Fruit fly (Drosophila melanogaster) whole organism, embryonic: ENCODE measurements around the gene CG34429.
A peak's percentile ranks its signal among the peaks of the same experiment; 100 is the strongest.

ENCODE experiments used
- Ada2b ChIP-seq: fragments of 200-800 bp; sonication (Bioruptor generic); IDR thresholded peaks from 2 replicates; pipeline ENCODE4 v1.3.6; 2022; ENCODE audit warnings: missing biosample characterization, missing genetic modification characterization
- BtbVII ChIP-seq: fragments of 200-800 bp; sonication (Bioruptor generic); optimal IDR thresholded peaks from 3 replicates; lab custom pipeline; 2017; ENCODE audit warnings: missing biosample characterization, mild to moderate bottlenecking, missing genetic modification characterization
- Bteb2 ChIP-seq: fragments of 200-800 bp; sonication (Bioruptor generic); optimal IDR thresholded peaks from 2 replicates; lab custom pipeline; 2016; ENCODE audit warnings: missing biosample characterization, missing genetic modification characterization
- CG10366 ChIP-seq: fragments of 200-800 bp; sonication (Bioruptor generic); IDR thresholded peaks from 2 replicates; pipeline ENCODE4 v1.3.6; 2022; ENCODE audit warnings: missing biosample characterization, missing genetic modification characterization
- CG10543 ChIP-seq: fragments of 200-800 bp; sonication (Bioruptor generic); optimal IDR thresholded peaks from 3 replicates; lab custom pipeline; 2017; ENCODE audit warnings: missing biosample characterization, mild to moderate bottlenecking, missing genetic modification characterization, moderate library complexity
- CG12236 ChIP-seq: fragments of 200-800 bp; sonication (Bioruptor generic); optimal IDR thresholded peaks from 2 replicates; lab custom pipeline; 2016; ENCODE audit warnings: missing biosample characterization, missing genetic modification characterization
- CG12744 ChIP-seq: fragments of 200-800 bp; sonication (Bioruptor generic); optimal IDR thresholded peaks from 2 replicates; lab custom pipeline; 2016; ENCODE audit warnings: missing biosample characterization, missing genetic modification characterization
- CG12942 ChIP-seq: fragments of 200-800 bp; sonication (Bioruptor generic); optimal IDR thresholded peaks from 3 replicates; lab custom pipeline; 2016; ENCODE audit warnings: missing biosample characterization, missing genetic modification characterization
- CG13287 ChIP-seq: fragments of 200-800 bp; sonication (Bioruptor generic); IDR thresholded peaks from 2 replicates; pipeline ENCODE4 v1.3.6; 2022; ENCODE audit warnings: missing biosample characterization, missing genetic modification characterization; ENCODE audit not compliant: partially characterized antibody
- CG13296 ChIP-seq: fragments of 200-800 bp; sonication (Bioruptor generic); optimal IDR thresholded peaks from 3 replicates; lab custom pipeline; 2018; ENCODE audit warnings: missing biosample characterization, mild to moderate bottlenecking, missing genetic modification characterization
- CG13894 ChIP-seq: fragments of 200-800 bp; sonication (Bioruptor generic); optimal IDR thresholded peaks from 3 replicates; lab custom pipeline; 2018; ENCODE audit warnings: missing biosample characterization, mild to moderate bottlenecking, missing genetic modification characterization, moderate library complexity
- CG15696 ChIP-seq: fragments of 200-800 bp; sonication (Bioruptor generic); optimal IDR thresholded peaks from 2 replicates; lab custom pipeline; 2019; ENCODE audit warnings: missing biosample characterization, mild to moderate bottlenecking, missing genetic modification characterization, moderate library complexity
- CG16815 ChIP-seq: fragments of 200-800 bp; sonication (Bioruptor generic); optimal IDR thresholded peaks from 3 replicates; lab custom pipeline; 2017; ENCODE audit warnings: missing biosample characterization, mild to moderate bottlenecking, missing genetic modification characterization
- CG17361 ChIP-seq: fragments of 200-800 bp; sonication (Bioruptor generic); IDR thresholded peaks from 3 replicates; pipeline ENCODE4 v1.3.6; 2022; ENCODE audit warnings: missing biosample characterization, missing genetic modification characterization
- CG17612 ChIP-seq: fragments of 200-800 bp; sonication (Bioruptor generic); IDR thresholded peaks from 2 replicates; pipeline ENCODE4 v1.3.6; 2022; ENCODE audit warnings: missing biosample characterization, missing genetic modification characterization
- CG18619 ChIP-seq: fragments of 200-800 bp; sonication (Bioruptor generic); optimal IDR thresholded peaks from 3 replicates; lab custom pipeline; 2017; ENCODE audit warnings: missing biosample characterization, mild to moderate bottlenecking, missing genetic modification characterization
- CG2116 ChIP-seq: fragments of 200-800 bp; sonication (Bioruptor generic); optimal IDR thresholded peaks from 3 replicates; lab custom pipeline; 2018; ENCODE audit warnings: missing biosample characterization, mild to moderate bottlenecking, missing genetic modification characterization
- CG30020 ChIP-seq: fragments of 200-800 bp; optimal IDR thresholded peaks from 2 replicates; lab custom pipeline; 2019; ENCODE audit warnings: missing biosample characterization, mild to moderate bottlenecking, missing genetic modification characterization, moderate library complexity
- CG30431 ChIP-seq: fragments of 200-800 bp; sonication (Bioruptor generic); optimal IDR thresholded peaks from 2 replicates; lab custom pipeline; 2017; ENCODE audit warnings: missing biosample characterization, missing genetic modification characterization
- CG31388 ChIP-seq: fragments of 200-800 bp; sonication (Bioruptor generic); optimal IDR thresholded peaks from 2 replicates; lab custom pipeline; 2016; ENCODE audit warnings: missing biosample characterization, missing genetic modification characterization
- CG3281 ChIP-seq: fragments of 200-800 bp; sonication (Bioruptor generic); optimal IDR thresholded peaks from 3 replicates; lab custom pipeline; 2017; ENCODE audit warnings: missing biosample characterization, mild to moderate bottlenecking, missing genetic modification characterization
- CG3847 ChIP-seq: fragments of 200-800 bp; sonication (Bioruptor generic); IDR thresholded peaks from 2 replicates; pipeline ENCODE4 v1.3.6; 2022; ENCODE audit warnings: missing biosample characterization, missing genetic modification characterization
- CG5180 ChIP-seq: fragments of 200-800 bp; sonication (Bioruptor generic); optimal IDR thresholded peaks from 3 replicates; lab custom pipeline; 2017; ENCODE audit warnings: missing biosample characterization, missing genetic modification characterization, mild to moderate bottlenecking, moderate library complexity, missing genetic modification reagents
- CG6175 ChIP-seq: fragments of 200-800 bp; sonication (Bioruptor generic); IDR thresholded peaks from 3 replicates; pipeline ENCODE4 v1.3.6; 2022; ENCODE audit warnings: missing biosample characterization, missing genetic modification characterization
- CG6813 ChIP-seq: fragments of 200-800 bp; sonication (Bioruptor generic); optimal IDR thresholded peaks from 2 replicates; lab custom pipeline; 2017; ENCODE audit warnings: missing biosample characterization, missing genetic modification characterization, mild to moderate bottlenecking, moderate library complexity, missing genetic modification reagents
- CG7556 ChIP-seq: fragments of 200-800 bp; sonication (Bioruptor generic); optimal IDR thresholded peaks from 2 replicates; lab custom pipeline; 2017; ENCODE audit warnings: missing biosample characterization, mild to moderate bottlenecking, missing genetic modification characterization
- CG8478 ChIP-seq: fragments of >200 bp; optimal IDR thresholded peaks from 2 replicates; lab custom pipeline; 2018
- CrebB ChIP-seq: fragments of 200-800 bp; sonication (Bioruptor generic); optimal IDR thresholded peaks from 3 replicates; lab custom pipeline; 2018; ENCODE audit warnings: missing biosample characterization, mild to moderate bottlenecking, missing genetic modification characterization
- Dad ChIP-seq: fragments of 200-800 bp; sonication (Bioruptor generic); optimal IDR thresholded peaks from 3 replicates; lab custom pipeline; 2016; ENCODE audit warnings: missing biosample characterization, missing genetic modification characterization
- Dip3 ChIP-seq: fragments of 200-800 bp; sonication (Bioruptor generic); optimal IDR thresholded peaks from 3 replicates; lab custom pipeline; 2016; ENCODE audit warnings: missing biosample characterization, missing genetic modification characterization
- Dp ChIP-seq: fragments of 200-800 bp; sonication (Bioruptor generic); optimal IDR thresholded peaks from 2 replicates; lab custom pipeline; 2018; ENCODE audit warnings: missing biosample characterization, mild to moderate bottlenecking, missing genetic modification characterization, moderate library complexity
- HLH3B ChIP-seq: fragments of 200-800 bp; sonication (Bioruptor generic); IDR thresholded peaks from 2 replicates; pipeline ENCODE4 v1.3.6; 2022; ENCODE audit warnings: missing biosample characterization, missing genetic modification characterization
- MBD-R2 ChIP-seq: fragments of 200-800 bp; sonication (Bioruptor generic); IDR thresholded peaks from 2 replicates; pipeline ENCODE4 v1.3.6; 2022; ENCODE audit warnings: missing biosample characterization, missing genetic modification characterization
- Mes4 ChIP-seq: fragments of 200-800 bp; sonication (Bioruptor generic); optimal IDR thresholded peaks from 2 replicates; lab custom pipeline; 2016; ENCODE audit warnings: missing biosample characterization, missing genetic modification characterization
- Scr ChIP-seq: fragments of 200-800 bp; sonication (Bioruptor generic); IDR thresholded peaks from 2 replicates; pipeline ENCODE4 v1.3.6; 2022; ENCODE audit warnings: missing biosample characterization, missing genetic modification characterization; ENCODE audit not compliant: partially characterized antibody
- crp ChIP-seq, 2 experiments: fragments of 200-800 bp; sonication (Bioruptor generic); optimal IDR thresholded peaks; 2 replicates in 1 of 2; 3 replicates in 1 of 2; lab custom pipeline; 2017; ENCODE audit warnings: missing biosample characterization in 2 of 2, missing genetic modification characterization in 2 of 2, mild to moderate bottlenecking in 1 of 2, moderate library complexity in 1 of 2
- emc ChIP-seq: fragments of 200-800 bp; sonication (Bioruptor generic); optimal IDR thresholded peaks from 2 replicates; lab custom pipeline; 2016; ENCODE audit warnings: missing biosample characterization, missing genetic modification characterization
- eyg ChIP-seq: fragments of 200-800 bp; sonication (Bioruptor generic); optimal IDR thresholded peaks from 3 replicates; lab custom pipeline; 2016; ENCODE audit warnings: missing biosample characterization, missing genetic modification characterization
- fru ChIP-seq: fragments of >200 bp; optimal IDR thresholded peaks from 2 replicates; lab custom pipeline; 2017
- ftz-f1 ChIP-seq: fragments of 200-800 bp; sonication (Bioruptor generic); optimal IDR thresholded peaks from 2 replicates; lab custom pipeline; 2016; ENCODE audit warnings: missing biosample characterization, missing genetic modification characterization
- gce ChIP-seq: fragments of 200-800 bp; sonication (Bioruptor generic); IDR thresholded peaks from 3 replicates; pipeline ENCODE4 v1.3.6; 2022; ENCODE audit warnings: missing biosample characterization, missing genetic modification characterization
- gt ChIP-seq: fragments of 200-800 bp; sonication (Bioruptor generic); IDR thresholded peaks from 2 replicates; pipeline ENCODE4 v1.3.6; 2022; ENCODE audit warnings: missing biosample characterization, missing genetic modification characterization
- hth ChIP-seq: fragments of >200 bp; optimal IDR thresholded peaks from 2 replicates; lab custom pipeline; 2017; ENCODE audit warnings: inconsistent platforms
- ken ChIP-seq: fragments of 200-800 bp; sonication (Bioruptor generic); IDR thresholded peaks from 3 replicates; pipeline ENCODE4 v1.3.6; 2022; ENCODE audit warnings: missing biosample characterization, missing genetic modification characterization
- lola ChIP-seq, 3 experiments: fragments of >200 bp in 2 of 3; fragments of 200-800 bp in 1 of 3; sonication (Bioruptor generic) in 1 of 3; optimal IDR thresholded peaks; 2 replicates each; lab custom pipeline; 2017 to 2019; ENCODE audit warnings: missing biosample characterization in 3 of 3, missing genetic modification characterization in 3 of 3, mild to moderate bottlenecking in 1 of 3, moderate library complexity in 1 of 3
- maf-S ChIP-seq: fragments of 200-800 bp; sonication (Bioruptor generic); optimal IDR thresholded peaks from 2 replicates; lab custom pipeline; 2016; ENCODE audit warnings: missing biosample characterization, missing genetic modification characterization
- peb ChIP-seq: fragments of 200-800 bp; sonication (Bioruptor generic); IDR thresholded peaks from 2 replicates; pipeline ENCODE4 v1.3.6; 2022; ENCODE audit warnings: missing biosample characterization, missing genetic modification characterization
- run ChIP-seq: fragments of 200-800 bp; sonication (Bioruptor generic); optimal IDR thresholded peaks from 3 replicates; lab custom pipeline; 2018; ENCODE audit warnings: missing biosample characterization, mild to moderate bottlenecking, missing genetic modification characterization
- tll ChIP-seq, 2 experiments: fragments of 200-800 bp in 1 of 2; fragments of >200 bp in 1 of 2; sonication (Bioruptor generic) in 1 of 2; optimal IDR thresholded peaks; 2 replicates each; lab custom pipeline; 2017 to 2019; ENCODE audit warnings: missing biosample characterization in 2 of 2, missing genetic modification characterization in 2 of 2, mild to moderate bottlenecking in 1 of 2, moderate library complexity in 1 of 2
- vvl ChIP-seq: fragments of 200-800 bp; sonication (Bioruptor generic); IDR thresholded peaks from 2 replicates; pipeline ENCODE4 v1.3.6; 2022; ENCODE audit warnings: missing biosample characterization, missing genetic modification characterization
- zen2 ChIP-seq: fragments of 200-800 bp; sonication (Bioruptor generic); IDR thresholded peaks from 3 replicates; pipeline ENCODE4 v1.3.6; 2022; ENCODE audit warnings: missing biosample characterization, missing genetic modification characterization; ENCODE audit not compliant: partially characterized antibody

CG34429 gene

dm6 chr3L:13022160-13022853 is 40.5 kb upstream of the CG34429 start, which contains the start of gene Adk2 (continued):
- TF ChIP-seq CG8478 (lab: Kevin White, UChicago) = no peak
- no peak for TF ChIP-seq peb (GFP tag; lab: Robert Waterston, UW)
- TF ChIP-seq ken (GFP tag; lab: Robert Waterston, UW) = 0 out of 3 replicates have a peak, but pooled peaks have one; percentile 39
- TF ChIP-seq Dp (GFP tag; lab: Kevin White, UChicago) = peak; percentile 16
- TF ChIP-seq CG15696 (tag; lab: Kevin White, UChicago) = no peak
- TF ChIP-seq CG6813 (GFP tag; lab: Kevin White, UChicago) = no peak
- peak; percentile 18 for TF ChIP-seq Dip3
- peak; percentile 52; the same call in 1 of the 2 replicates for TF ChIP-seq MBD-R2 (GFP tag; lab: Robert Waterston, UW)
- TF ChIP-seq CG30020 (tag; lab: Kevin White, UChicago) = no peak
- TF ChIP-seq CG10366 = peak; percentile 36
- TF ChIP-seq CG17612 (GFP tag; lab: Robert Waterston, UW) = no peak
- TF ChIP-seq Ada2b (GFP tag; lab: Robert Waterston, UW) = peak; percentile 51
- no peak for TF ChIP-seq CG5180 (GFP tag; lab: Kevin White, UChicago)
- no peak for TF ChIP-seq zen2
- no peak for TF ChIP-seq gce (GFP tag; lab: Robert Waterston, UW)
- TF ChIP-seq CG10543 = peak; percentile 27
- no peak for TF ChIP-seq HLH3B (GFP tag; lab: Robert Waterston, UW)
- no peak for TF ChIP-seq CG6175 (GFP tag; lab: Robert Waterston, UW)
- TF ChIP-seq CrebB (tag; lab: Kevin White, UChicago) = peak; percentile 7
- no peak for TF ChIP-seq CG30431 (GFP tag; lab: Kevin White, UChicago)
- TF ChIP-seq CG13894 = no peak
- TF ChIP-seq Mes4 (GFP tag; lab: Kevin White, UChicago) = peak; percentile 11
- no peak for TF ChIP-seq Bteb2 (GFP tag; lab: Kevin White, UChicago)
- no peak for TF ChIP-seq CG17361
- TF ChIP-seq hth (lab: Kevin White, UChicago) = no peak
- 0 out of 2 replicates have a peak, but pooled peaks have one; percentile 14 for TF ChIP-seq gt (GFP tag; lab: Robert Waterston, UW)
- TF ChIP-seq maf-S (GFP tag; lab: Kevin White, UChicago) = no peak
- no peak for TF ChIP-seq CG2116 (GFP tag; lab: Kevin White, UChicago)
- no peak for TF ChIP-seq CG12744
- no peak for TF ChIP-seq emc (GFP tag; lab: Kevin White, UChicago)
- no peak for TF ChIP-seq tll (GFP tag; optimal IDR thresholded peaks at IDR 0.05; lab: Kevin White, UChicago)
- TF ChIP-seq CG3847 (GFP tag; lab: Robert Waterston, UW) = no peak; the same call in 1 of the 2 replicates
- TF ChIP-seq eyg (GFP tag; lab: Kevin White, UChicago) = no peak
- no peak for TF ChIP-seq Dad (GFP tag; lab: Kevin White, UChicago)
- TF ChIP-seq run (tag; lab: Kevin White, UChicago) = no peak
- TF ChIP-seq vvl (GFP tag; lab: Robert Waterston, UW) = peak; percentile 56
- TF ChIP-seq Scr (GFP tag; lab: Robert Waterston, UW) = no peak
- no peak for TF ChIP-seq CG16815 (GFP tag; lab: Kevin White, UChicago)
- TF ChIP-seq fru = no peak
- TF ChIP-seq CG12236 (GFP tag; lab: Kevin White, UChicago) = no peak
- no peak for TF ChIP-seq CG12942
- no peak for TF ChIP-seq CG13296
- no peak for TF ChIP-seq CG7556 (GFP tag; lab: Kevin White, UChicago)
- no peak for TF ChIP-seq ftz-f1 (GFP tag; lab: Kevin White, UChicago)
- TF ChIP-seq CG3281 (GFP tag; lab: Kevin White, UChicago) = no peak
- no peak for TF ChIP-seq lola (GFP tag; optimal IDR thresholded peaks at IDR 0.05; lab: Kevin White, UChicago)
- no peak for TF ChIP-seq CG31388 (GFP tag; lab: Kevin White, UChicago)
- TF ChIP-seq CG18619 (GFP tag; lab: Kevin White, UChicago) = no peak
- no peak for TF ChIP-seq crp (GFP tag; optimal IDR thresholded peaks at IDR 0.05; lab: Kevin White, UChicago)
- no peak; the same call in 1 of the 2 replicates for TF ChIP-seq CG13287 (GFP tag; lab: Robert Waterston, UW)
- TF ChIP-seq BtbVII = no peak
